Worm (Caenorhabditis elegans): ENCODE measurements around the gene Y43D4A.2.

DNA sequence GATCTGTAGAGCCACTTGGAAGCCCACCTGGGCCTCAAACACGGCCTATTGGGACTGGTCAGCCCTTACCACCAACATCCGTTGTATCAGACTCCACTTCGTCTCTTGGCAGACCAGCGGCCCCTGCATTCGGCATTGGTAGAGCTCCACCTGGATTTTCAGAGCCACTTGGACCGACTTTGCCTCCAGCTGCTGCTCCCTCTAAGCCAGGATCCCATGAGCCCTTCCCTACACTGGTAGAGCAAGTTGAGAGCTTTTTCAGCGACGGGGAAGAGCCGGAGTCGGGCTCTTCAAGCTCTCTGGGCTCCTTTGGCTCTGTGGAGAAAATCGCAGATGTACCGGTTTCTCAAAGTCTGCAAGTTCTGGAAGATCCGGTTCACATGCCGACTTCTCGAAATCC is 23.0 kb upstream of the Y43D4A.2 start:
- TF ChIP-seq zag-1 (tag; optimal IDR thresholded peaks at IDR 0.05): no peak
- no peak for TF ChIP-seq fkh-10 (GFP tag; optimal IDR thresholded peaks at IDR 0.05)
- no peak for TF ChIP-seq nhr-25 (tag; optimal IDR thresholded peaks at IDR 0.05)
- no peak for TF ChIP-seq lin-39 (tag; optimal IDR thresholded peaks at IDR 0.05)
- TF ChIP-seq unc-39 (tag; optimal IDR thresholded peaks at IDR 0.05): no peak
- TF ChIP-seq tbx-2 (tag; optimal IDR thresholded peaks at IDR 0.05): no peak
- TF ChIP-seq ZK546.5 (tag; optimal IDR thresholded peaks at IDR 0.05): no peak
- no peak for TF ChIP-seq ceh-16 (tag; optimal IDR thresholded peaks at IDR 0.05)
- no peak for TF ChIP-seq pqm-1 (tag; optimal IDR thresholded peaks at IDR 0.05)
- TF ChIP-seq nhr-76 (tag; optimal IDR thresholded peaks at IDR 0.05): no peak
- no peak for TF ChIP-seq snpc-4 (tag; optimal IDR thresholded peaks at IDR 0.05)
- TF ChIP-seq ztf-11 (tag; optimal IDR thresholded peaks at IDR 0.05): no peak

All from whole organism, L3 larva.